In the genomic region with DNA sequence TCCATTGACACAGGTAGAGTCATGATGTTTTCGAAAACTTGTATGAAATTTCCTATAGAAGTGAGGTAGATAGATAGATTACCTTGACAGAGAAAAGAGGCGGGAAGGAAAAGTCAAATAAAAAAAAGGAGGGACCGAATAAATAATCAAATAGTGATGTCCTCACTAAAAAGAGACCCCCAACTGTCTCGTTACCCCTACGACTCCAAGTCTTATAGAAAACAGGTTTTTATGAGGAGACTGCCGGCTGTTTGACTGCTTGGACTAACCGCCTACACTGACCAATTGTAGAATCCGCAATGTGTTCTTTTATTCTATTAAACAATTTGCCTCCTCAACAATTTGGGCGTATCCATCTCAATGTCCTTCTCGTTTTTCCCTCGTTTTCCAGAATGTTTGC, we compare ENCODE assay signal across 4 worm cellular contexts.
TF ChIP-seq lines count a peak whose summit lies in the region.

TSS of gene C01C10.2 (minus strand) at position 170 of the 400 bp plus-strand sequence.

TF ChIP-seq in whole organism, L1 larva, 84 proteins besides CTCF, POLR2A, EP300 and RAD21 (continues in another document):
- peak in 1 of 6 experiments; percentile 40 for TF ChIP-seq elt-3 (tag; optimal IDR thresholded peaks at IDR 0.05; lab: Kevin White, UChicago)
- TF ChIP-seq irx-1 (tag; optimal IDR thresholded peaks at IDR 0.05; lab: Kevin White, UChicago) = no peak
- TF ChIP-seq lin-35 (GFP tag; optimal IDR thresholded peaks at IDR 0.05; lab: Kevin White, UChicago) = no peak
- TF ChIP-seq lsy-2 (tag; optimal IDR thresholded peaks at IDR 0.05; lab: Kevin White, UChicago) = no peak
- TF ChIP-seq ceh-82 (tag; optimal IDR thresholded peaks at IDR 0.05; lab: Kevin White, UChicago) = no peak
- no peak for TF ChIP-seq snpc-4 (tag; optimal IDR thresholded peaks at IDR 0.05; lab: Kevin White, UChicago)
- no peak for TF ChIP-seq pag-3 (tag; optimal IDR thresholded peaks at IDR 0.05; lab: Kevin White, UChicago; ENCODE audit: borderline replicate concordance, insufficient read depth)
- TF ChIP-seq mef-2 (tag; optimal IDR thresholded peaks at IDR 0.05; lab: Kevin White, UChicago) = no peak
- TF ChIP-seq nhr-84 (tag; optimal IDR thresholded peaks at IDR 0.05; lab: Kevin White, UChicago) = no peak
- TF ChIP-seq nhr-85 (tag; lab: Kevin White, UChicago) = peak; percentile 87
- no peak for TF ChIP-seq pqm-1 (tag; optimal IDR thresholded peaks at IDR 0.05; lab: Kevin White, UChicago)
- TF ChIP-seq egl-13 (tag; optimal IDR thresholded peaks at IDR 0.05; lab: Kevin White, UChicago) = no peak
- no peak for TF ChIP-seq unc-30 (tag; optimal IDR thresholded peaks at IDR 0.05; lab: Kevin White, UChicago)
- TF ChIP-seq grh-1 (GFP tag; IDR thresholded peaks at IDR 0.05; lab: Robert Waterston, UW) = peak; percentile 83
- no peak for TF ChIP-seq nhr-28 (tag; optimal IDR thresholded peaks at IDR 0.05; lab: Kevin White, UChicago)
- TF ChIP-seq snu-23 (GFP tag; optimal IDR thresholded peaks at IDR 0.05; lab: Kevin White, UChicago) = peak; percentile 4
- TF ChIP-seq lin-14 (GFP tag; optimal IDR thresholded peaks at IDR 0.05; lab: Kevin White, UChicago) = peak; percentile 65
- TF ChIP-seq fkh-10 (GFP tag; optimal IDR thresholded peaks at IDR 0.05; lab: Kevin White, UChicago) = no peak
- no peak for TF ChIP-seq unc-130 (tag; optimal IDR thresholded peaks at IDR 0.05; lab: Kevin White, UChicago)
- TF ChIP-seq mep-1 (tag; optimal IDR thresholded peaks at IDR 0.05; lab: Kevin White, UChicago) = no peak
- no peak for TF ChIP-seq ztf-11 (tag; optimal IDR thresholded peaks at IDR 0.05; lab: Kevin White, UChicago)
- no peak for TF ChIP-seq nhr-77 (tag; optimal IDR thresholded peaks at IDR 0.05; lab: Kevin White, UChicago)
- no peak for TF ChIP-seq ceh-90 (tag; optimal IDR thresholded peaks at IDR 0.05; lab: Kevin White, UChicago)

TF ChIP-seq in whole organism, L2 larva, 48 proteins besides CTCF, POLR2A, EP300 and RAD21:
- TF ChIP-seq sma-3 (GFP tag; optimal IDR thresholded peaks at IDR 0.05; lab: Kevin White, UChicago) (peak; percentile 32), sem-4 (tag; optimal IDR thresholded peaks at IDR 0.05; lab: Kevin White, UChicago) (peak; percentile 31), aly-2 (tag; optimal IDR thresholded peaks at IDR 0.05; lab: Kevin White, UChicago) (no peak), nhr-25 (tag; optimal IDR thresholded peaks at IDR 0.05; lab: Kevin White, UChicago) (peak; percentile 45)

TF ChIP-seq in whole organism, L3 larva, 47 proteins besides CTCF, POLR2A, EP300 and RAD21:
- TF ChIP-seq nfya-1 (tag; optimal IDR thresholded peaks at IDR 0.05; lab: Kevin White, UChicago; ENCODE audit: insufficient read depth) = peak; percentile 39
- TF ChIP-seq egl-27 (tag; optimal IDR thresholded peaks at IDR 0.05; lab: Kevin White, UChicago) = no peak
- no peak for TF ChIP-seq nhr-23 (tag; optimal IDR thresholded peaks at IDR 0.05; lab: Kevin White, UChicago)
- TF ChIP-seq nhr-76 (tag; optimal IDR thresholded peaks at IDR 0.05; lab: Kevin White, UChicago) = no peak
- peak; percentile 46 for TF ChIP-seq nhr-25 (tag; optimal IDR thresholded peaks at IDR 0.05; lab: Kevin White, UChicago)
- peak; percentile 2 for TF ChIP-seq egl-5 (tag; optimal IDR thresholded peaks at IDR 0.05; lab: Kevin White, UChicago)
- TF ChIP-seq ztf-4 (tag; optimal IDR thresholded peaks at IDR 0.05; lab: Kevin White, UChicago) = no peak

TF ChIP-seq in whole organism, mixed stage, embryonic, 35 proteins besides CTCF, POLR2A, EP300 and RAD21:
- TF ChIP-seq ces-1 (GFP tag; optimal IDR thresholded peaks at IDR 0.05; lab: Kevin White, UChicago) (peak; percentile 21), ham-2 (GFP tag; optimal IDR thresholded peaks at IDR 0.05; lab: Kevin White, UChicago) (no peak)
